Comparison of ENCODE assay signal across 5 fruit fly cellular contexts in the genomic region with DNA sequence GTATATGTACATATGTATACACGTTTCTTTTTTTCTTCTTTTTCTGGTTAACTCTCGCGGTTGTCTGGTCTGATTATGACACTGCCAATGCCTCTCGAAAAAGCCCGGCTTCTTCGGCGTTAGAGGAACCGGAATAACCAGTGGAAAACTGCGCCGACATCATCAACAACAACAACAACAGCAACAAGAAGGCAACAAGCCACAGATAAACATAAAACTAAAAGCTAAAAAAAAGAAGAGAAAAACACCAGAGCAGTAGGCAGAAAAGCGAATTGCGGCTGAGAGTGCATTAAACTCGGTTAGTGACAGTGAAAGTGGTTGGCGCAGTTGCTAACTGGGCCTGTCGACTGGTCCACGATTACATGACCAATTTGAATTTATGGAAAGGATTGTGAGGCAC.
TF ChIP-seq lines count a peak whose summit lies in the region.

No protein-coding gene starts in this region.

- no peak for TF ChIP-seq CTCF in whole organism, embryonic (GFP tag; optimal IDR thresholded peaks at IDR 0.05; lab: Kevin White, UChicago)

TF ChIP-seq in whole organism, 6 proteins besides CTCF, POLR2A, EP300 and RAD21:
- TF ChIP-seq EcR (GFP tag; optimal IDR thresholded peaks at IDR 0.05; lab: Kevin White, UChicago) (peak; percentile 25 to 95), Dll (optimal IDR thresholded peaks at IDR 0.05; lab: Kevin White, UChicago) (no peak), psq (optimal IDR thresholded peaks at IDR 0.05; lab: Kevin White, UChicago) (no peak), CG8478 (optimal IDR thresholded peaks at IDR 0.05; lab: Kevin White, UChicago) (no peak), usp (GFP tag; optimal IDR thresholded peaks at IDR 0.05; lab: Kevin White, UChicago) (no peak), pan (optimal IDR thresholded peaks at IDR 0.05; lab: Kevin White, UChicago) (no peak)

TF ChIP-seq in whole organism, embryonic, 481 proteins besides CTCF, POLR2A, EP300 and RAD21:
- TF ChIP-seq Blimp-1 (GFP tag; optimal IDR thresholded peaks at IDR 0.05; lab: Kevin White, UChicago) (peak; percentile 97), oc (tag; optimal IDR thresholded peaks at IDR 0.05; lab: Kevin White, UChicago) (peak; percentile 10), Elba2 (GFP tag; optimal IDR thresholded peaks at IDR 0.05; lab: Kevin White, UChicago) (peak; percentile 5), abd-A (tag; optimal IDR thresholded peaks at IDR 0.05; lab: Kevin White, UChicago) (no peak), CG4360 (GFP tag; IDR thresholded peaks at IDR 0.05; lab: Robert Waterston, UW) (peak; percentile 61; the same call in 1 of the 2 replicates), sqz (GFP tag; optimal IDR thresholded peaks at IDR 0.05; lab: Kevin White, UChicago) (peak; percentile 42), dimm (GFP tag; IDR thresholded peaks at IDR 0.05; lab: Robert Waterston, UW) (no peak), Myb (GFP tag; optimal IDR thresholded peaks at IDR 0.05; lab: Kevin White, UChicago) (no peak), CG5953 (GFP tag; IDR thresholded peaks at IDR 0.05; lab: Robert Waterston, UW) (no peak), bsh (GFP tag; optimal IDR thresholded peaks at IDR 0.05; lab: Kevin White, UChicago) (peak in 1 of 2 experiments; percentile 49), chif (GFP tag; optimal IDR thresholded peaks at IDR 0.05; lab: Kevin White, UChicago) (no peak), chinmo (GFP tag; IDR thresholded peaks at IDR 0.05; lab: Robert Waterston, UW; ENCODE audit: partially characterized antibody) (peak; percentile 52; the same call in 1 of the 4 replicates), Pdp1 (GFP tag; optimal IDR thresholded peaks at IDR 0.05; lab: Kevin White, UChicago) (peak in 1 of 2 experiments; percentile 14), cad (GFP tag; optimal IDR thresholded peaks at IDR 0.05; lab: Kevin White, UChicago) (no peak), CG4617 (GFP tag; optimal IDR thresholded peaks at IDR 0.05; lab: Kevin White, UChicago; ENCODE audit: borderline replicate concordance) (no peak)

TF ChIP-seq in whole organism, prepupa, 60 proteins besides CTCF, POLR2A, EP300 and RAD21 (continues in another document):
- TF ChIP-seq CG8119 (GFP tag; IDR thresholded peaks at IDR 0.05; lab: Robert Waterston, UW) (peak; percentile 62), Blimp-1 (GFP tag; optimal IDR thresholded peaks at IDR 0.05; lab: Kevin White, UChicago) (peak; percentile 93), CG9139 (GFP tag; optimal IDR thresholded peaks at IDR 0.05; lab: Kevin White, UChicago) (no peak), Sox14 (GFP tag; optimal IDR thresholded peaks at IDR 0.05; lab: Kevin White, UChicago) (no peak), Smox (GFP tag; optimal IDR thresholded peaks at IDR 0.05; lab: Kevin White, UChicago) (no peak), CG11902 (GFP tag; optimal IDR thresholded peaks at IDR 0.05; lab: Kevin White, UChicago) (no peak), lz (GFP tag; optimal IDR thresholded peaks at IDR 0.05; lab: Kevin White, UChicago) (no peak), Sox102F (GFP tag; optimal IDR thresholded peaks at IDR 0.05; lab: Kevin White, UChicago) (no peak), CG3919 (GFP tag; optimal IDR thresholded peaks at IDR 0.05; lab: Kevin White, UChicago) (no peak), Sox15 (GFP tag; optimal IDR thresholded peaks at IDR 0.05; lab: Kevin White, UChicago) (no peak), CG3032 (tag; optimal IDR thresholded peaks at IDR 0.05; lab: Kevin White, UChicago) (no peak), CG7368 (GFP tag; optimal IDR thresholded peaks at IDR 0.05; lab: Kevin White, UChicago) (no peak), vri (GFP tag; optimal IDR thresholded peaks at IDR 0.05; lab: Kevin White, UChicago) (peak; percentile 31), Ets96B (tag; optimal IDR thresholded peaks at IDR 0.05; lab: Kevin White, UChicago) (no peak), fkh (GFP tag; optimal IDR thresholded peaks at IDR 0.05; lab: Kevin White, UChicago) (no peak), CG6854 (GFP tag; optimal IDR thresholded peaks at IDR 0.05; lab: Kevin White, UChicago) (no peak), OdsH (GFP tag; optimal IDR thresholded peaks at IDR 0.05; lab: Kevin White, UChicago) (no peak), eg (GFP tag; IDR thresholded peaks at IDR 0.05; lab: Robert Waterston, UW) (no peak; the same call in 2 of the 3 replicates), CG6792 (GFP tag; optimal IDR thresholded peaks at IDR 0.05; lab: Kevin White, UChicago) (no peak), CG8632 (GFP tag; optimal IDR thresholded peaks at IDR 0.05; lab: Kevin White, UChicago) (no peak), CG6163 (GFP tag; IDR thresholded peaks at IDR 0.05; lab: Robert Waterston, UW) (peak; percentile 42; the same call in 1 of the 3 replicates), CG6276 (GFP tag; optimal IDR thresholded peaks at IDR 0.05; lab: Kevin White, UChicago) (peak; percentile 55), CG15336 (GFP tag; IDR thresholded peaks at IDR 0.05; lab: Robert Waterston, UW) (peak; percentile 45; the same call in 1 of the 2 replicates)

TF ChIP-seq in whole organism, pupa, 21 proteins besides CTCF, POLR2A, EP300 and RAD21:
- TF ChIP-seq CG8301 (tag; optimal IDR thresholded peaks at IDR 0.05; lab: Kevin White, UChicago): peak; percentile 26
- no peak for TF ChIP-seq CG15710 (tag; optimal IDR thresholded peaks at IDR 0.05; lab: Kevin White, UChicago)
- TF ChIP-seq CG9948 (tag; optimal IDR thresholded peaks at IDR 0.05; lab: Kevin White, UChicago): no peak
- TF ChIP-seq Pif1B (GFP tag; optimal IDR thresholded peaks at IDR 0.05; lab: Kevin White, UChicago): no peak
- no peak for TF ChIP-seq CG34367 (tag; optimal IDR thresholded peaks at IDR 0.05; lab: Kevin White, UChicago)
- TF ChIP-seq CG12605 (GFP tag; IDR thresholded peaks at IDR 0.05; lab: Robert Waterston, UW): no peak
- peak; percentile 45; the same call in 1 of the 2 replicates for TF ChIP-seq Ets98B (GFP tag; IDR thresholded peaks at IDR 0.05; lab: Robert Waterston, UW)
- no peak for TF ChIP-seq CG17806 (tag; optimal IDR thresholded peaks at IDR 0.05; lab: Kevin White, UChicago)
- TF ChIP-seq D1 (tag; optimal IDR thresholded peaks at IDR 0.05; lab: Kevin White, UChicago): no peak
- TF ChIP-seq gl (tag; optimal IDR thresholded peaks at IDR 0.05; lab: Kevin White, UChicago): no peak
- no peak for TF ChIP-seq rn (GFP tag; IDR thresholded peaks at IDR 0.05; lab: Robert Waterston, UW)
- no peak for TF ChIP-seq CG13204 (GFP tag; optimal IDR thresholded peaks at IDR 0.05; lab: Kevin White, UChicago)
- TF ChIP-seq CG14655 (GFP tag; optimal IDR thresholded peaks at IDR 0.05; lab: Kevin White, UChicago): peak; percentile 64
- TF ChIP-seq CG4496 (GFP tag; IDR thresholded peaks at IDR 0.05; lab: Robert Waterston, UW): peak; percentile 48; the same call in 2 of the 3 replicates
- TF ChIP-seq Snoo (tag; optimal IDR thresholded peaks at IDR 0.05; lab: Kevin White, UChicago): no peak
- peak; percentile 89 for TF ChIP-seq EcR (GFP tag; optimal IDR thresholded peaks at IDR 0.05; lab: Kevin White, UChicago)
- no peak for TF ChIP-seq Pif1A (GFP tag; optimal IDR thresholded peaks at IDR 0.05; lab: Kevin White, UChicago)
- 0 out of 3 replicates have a peak, but pooled peaks have one; percentile 15 for TF ChIP-seq fd96Ca (GFP tag; IDR thresholded peaks at IDR 0.05; lab: Robert Waterston, UW)
- no peak for TF ChIP-seq CG32121 (GFP tag; IDR thresholded peaks at IDR 0.05; lab: Robert Waterston, UW)
- TF ChIP-seq CG10348 (GFP tag; IDR thresholded peaks at IDR 0.05; lab: Robert Waterston, UW): no peak
- no peak for TF ChIP-seq CG8159 (tag; optimal IDR thresholded peaks at IDR 0.05; lab: Kevin White, UChicago)

TF ChIP-seq in whole organism, wandering third instar larva, 38 proteins besides CTCF, POLR2A, EP300 and RAD21:
- peak; percentile 39 for TF ChIP-seq psq (GFP tag; optimal IDR thresholded peaks at IDR 0.05; lab: Kevin White, UChicago)
- TF ChIP-seq Sp1 (GFP tag; optimal IDR thresholded peaks at IDR 0.05; lab: Kevin White, UChicago): no peak
- TF ChIP-seq Vsx2 (GFP tag; optimal IDR thresholded peaks at IDR 0.05; lab: Kevin White, UChicago; ENCODE audit: partially characterized antibody): peak; percentile 37
TF ChIP-seq in whole organism, wandering third instar larva: peak in this region for 2.
